Fruit fly (Drosophila melanogaster) whole organism, embryonic: ENCODE data around the gene CG13085.

ENCODE experiments used
- Atf-2 ChIP-seq: fragments of 200-800 bp; sonication (Bioruptor generic); optimal IDR thresholded peaks from 2 replicates; lab custom pipeline; 2016; ENCODE audit warnings: missing biosample characterization, missing genetic modification characterization
- Awh ChIP-seq: fragments of 200-800 bp; sonication (Bioruptor generic); IDR thresholded peaks from 2 replicates; pipeline ENCODE4, ENCODE4 v1.3.6; 2022; ENCODE audit warnings: missing biosample characterization, missing genetic modification characterization
- CG1024 ChIP-seq: fragments of 200-800 bp; sonication (Bioruptor generic); IDR thresholded peaks from 2 replicates; pipeline ENCODE4 v1.3.6; 2022; ENCODE audit warnings: missing biosample characterization, missing genetic modification characterization
- CG11085 ChIP-seq: fragments of 200-800 bp; sonication (Bioruptor generic); IDR thresholded peaks from 2 replicates; pipeline ENCODE4 v1.3.6; 2022; ENCODE audit warnings: missing biosample characterization, missing genetic modification characterization
- CG11695 ChIP-seq: fragments of 200-800 bp; sonication (Bioruptor generic); IDR thresholded peaks from 3 replicates; pipeline ENCODE4 v1.3.6; 2022; ENCODE audit warnings: missing biosample characterization, missing genetic modification characterization
- CG12071 ChIP-seq: fragments of 200-800 bp; sonication (Bioruptor generic); optimal IDR thresholded peaks from 3 replicates; lab custom pipeline; 2018; ENCODE audit warnings: missing biosample characterization, mild to moderate bottlenecking, missing genetic modification characterization
- CG12155 ChIP-seq: fragments of 200-800 bp; sonication (Bioruptor generic); optimal IDR thresholded peaks from 3 replicates; lab custom pipeline; 2016; ENCODE audit warnings: missing biosample characterization, missing genetic modification characterization
- CG12391 ChIP-seq: fragments of 200-800 bp; sonication (Bioruptor generic); optimal IDR thresholded peaks from 3 replicates; lab custom pipeline; 2018; ENCODE audit warnings: missing biosample characterization, mild to moderate bottlenecking, missing genetic modification characterization, moderate library complexity
- CG12942 ChIP-seq: fragments of 200-800 bp; sonication (Bioruptor generic); optimal IDR thresholded peaks from 3 replicates; lab custom pipeline; 2016; ENCODE audit warnings: missing biosample characterization, missing genetic modification characterization
- CG14667 ChIP-seq: fragments of 200-800 bp; sonication (Bioruptor generic); IDR thresholded peaks from 2 replicates; pipeline ENCODE4 v1.3.6; 2022; ENCODE audit warnings: missing biosample characterization, missing genetic modification characterization
- CG1602 ChIP-seq: fragments of 200-800 bp; sonication (Bioruptor generic); optimal IDR thresholded peaks from 3 replicates; lab custom pipeline; 2016; ENCODE audit warnings: missing biosample characterization, missing genetic modification characterization
- CG17328 ChIP-seq: fragments of 200-800 bp; sonication (Bioruptor generic); IDR thresholded peaks from 2 replicates; pipeline ENCODE4 v1.3.6; 2022; ENCODE audit warnings: missing biosample characterization, missing genetic modification characterization
- CG17361 ChIP-seq: fragments of 200-800 bp; sonication (Bioruptor generic); IDR thresholded peaks from 3 replicates; pipeline ENCODE4 v1.3.6; 2022; ENCODE audit warnings: missing biosample characterization, missing genetic modification characterization
- CG18011 ChIP-seq: fragments of 200-800 bp; sonication (Bioruptor generic); optimal IDR thresholded peaks from 2 replicates; lab custom pipeline; 2017; ENCODE audit warnings: missing biosample characterization, missing genetic modification characterization, mild to moderate bottlenecking, moderate library complexity, missing genotype
- CG2712 ChIP-seq: fragments of 200-800 bp; optimal IDR thresholded peaks from 3 replicates; lab custom pipeline; 2019; ENCODE audit warnings: missing biosample characterization, mild to moderate bottlenecking, missing genetic modification characterization, moderate library complexity
- CG31365 ChIP-seq: fragments of 200-800 bp; sonication (Bioruptor generic); optimal IDR thresholded peaks from 2 replicates; lab custom pipeline; 2018; ENCODE audit warnings: missing biosample characterization, mild to moderate bottlenecking, missing genetic modification characterization
- CG32767 ChIP-seq: fragments of 200-800 bp; sonication (Bioruptor generic); IDR thresholded peaks from 2 replicates; pipeline ENCODE4 v1.3.6; 2022; ENCODE audit warnings: missing biosample characterization, missing genetic modification characterization
- CG32772 ChIP-seq: fragments of 200-800 bp; sonication (Bioruptor generic); IDR thresholded peaks from 2 replicates; pipeline ENCODE4 v1.3.6; 2022; ENCODE audit warnings: missing biosample characterization, missing genetic modification characterization
- CG3281 ChIP-seq: fragments of 200-800 bp; sonication (Bioruptor generic); optimal IDR thresholded peaks from 3 replicates; lab custom pipeline; 2017; ENCODE audit warnings: missing biosample characterization, mild to moderate bottlenecking, missing genetic modification characterization
- CG34224 ChIP-seq: fragments of 200-800 bp; sonication (Bioruptor generic); IDR thresholded peaks from 3 replicates; pipeline ENCODE4 v1.3.6; 2022; ENCODE audit warnings: missing biosample characterization, missing genetic modification characterization; ENCODE audit not compliant: partially characterized antibody
- CG3726 ChIP-seq: fragments of 200-800 bp; sonication (Bioruptor generic); IDR thresholded peaks from 3 replicates; pipeline ENCODE4, ENCODE4 v1.3.6; 2022; ENCODE audit warnings: missing biosample characterization, missing genetic modification characterization
- CG42726 ChIP-seq: fragments of 200-800 bp; sonication (Bioruptor generic); IDR thresholded peaks from 2 replicates; pipeline ENCODE4 v1.3.6; 2022; ENCODE audit warnings: missing biosample characterization, missing genetic modification characterization; ENCODE audit not compliant: partially characterized antibody
- CG4617 ChIP-seq: fragments of 200-800 bp; sonication (Bioruptor generic); optimal IDR thresholded peaks from 3 replicates; lab custom pipeline; 2016; ENCODE audit warnings: missing biosample characterization, missing genetic modification characterization, borderline replicate concordance
- CG5180 ChIP-seq: fragments of 200-800 bp; sonication (Bioruptor generic); optimal IDR thresholded peaks from 3 replicates; lab custom pipeline; 2017; ENCODE audit warnings: missing biosample characterization, missing genetic modification characterization, mild to moderate bottlenecking, moderate library complexity, missing genetic modification reagents
- CG7271 ChIP-seq: fragments of 200-800 bp; sonication (Bioruptor generic); optimal IDR thresholded peaks from 2 replicates; lab custom pipeline; 2018; ENCODE audit warnings: missing biosample characterization, mild to moderate bottlenecking, missing genetic modification characterization, moderate library complexity
- CG7928 ChIP-seq: fragments of 200-800 bp; sonication (Bioruptor generic); optimal IDR thresholded peaks from 2 replicates; lab custom pipeline; 2017; ENCODE audit warnings: missing biosample characterization, mild to moderate bottlenecking, missing genetic modification characterization
- CG9727 ChIP-seq: fragments of 200-800 bp; sonication (Bioruptor generic); optimal IDR thresholded peaks from 3 replicates; lab custom pipeline; 2017; ENCODE audit warnings: missing biosample characterization, mild to moderate bottlenecking, missing genetic modification characterization
- CHES-1-like ChIP-seq: fragments of 200-800 bp; sonication (Bioruptor generic); optimal IDR thresholded peaks from 2 replicates; lab custom pipeline; 2016; ENCODE audit warnings: missing biosample characterization, missing genetic modification characterization
- Dip3 ChIP-seq: fragments of 200-800 bp; sonication (Bioruptor generic); optimal IDR thresholded peaks from 3 replicates; lab custom pipeline; 2016; ENCODE audit warnings: missing biosample characterization, missing genetic modification characterization
- Doc3 ChIP-seq: fragments of 200-800 bp; sonication (Bioruptor generic); IDR thresholded peaks from 3 replicates; pipeline ENCODE4 v1.3.6; 2022; ENCODE audit warnings: missing biosample characterization, missing genetic modification characterization; ENCODE audit not compliant: partially characterized antibody
- E2f1 ChIP-seq: fragments of 200-800 bp; sonication (Bioruptor generic); IDR thresholded peaks from 2 replicates; pipeline ENCODE4 v1.3.6; 2022; ENCODE audit warnings: missing biosample characterization, missing genetic modification characterization
- H2.0 ChIP-seq: fragments of 200-800 bp; sonication (Bioruptor generic); IDR thresholded peaks from 2 replicates; pipeline ENCODE4 v1.3.6; 2022; ENCODE audit warnings: missing biosample characterization, missing genetic modification characterization
- Hr39 ChIP-seq: fragments of >200 bp; optimal IDR thresholded peaks from 2 replicates; lab custom pipeline; 2017
- Hr51 ChIP-seq, 2 experiments: fragments of 200-800 bp; sonication (Bioruptor generic); optimal IDR thresholded peaks; 2 replicates in 1 of 2; 3 replicates in 1 of 2; lab custom pipeline; 2016 to 2018; ENCODE audit warnings: missing biosample characterization in 2 of 2, missing genetic modification characterization in 2 of 2, mild to moderate bottlenecking in 1 of 2, moderate library complexity in 1 of 2
- MESR4 ChIP-seq: fragments of 200-800 bp; sonication (Bioruptor generic); optimal IDR thresholded peaks from 2 replicates; lab custom pipeline; 2018; ENCODE audit warnings: missing biosample characterization, mild to moderate bottlenecking, missing genetic modification characterization, moderate library complexity
- Neu2 ChIP-seq: fragments of 200-800 bp; sonication (Bioruptor generic); optimal IDR thresholded peaks from 3 replicates; lab custom pipeline; 2016; ENCODE audit warnings: missing biosample characterization, missing genetic modification characterization, borderline replicate concordance
- Nf-YB ChIP-seq: fragments of 200-800 bp; sonication (Bioruptor generic); optimal IDR thresholded peaks from 3 replicates; lab custom pipeline; 2019; ENCODE audit warnings: missing biosample characterization, mild to moderate bottlenecking, missing genetic modification characterization, moderate library complexity
- Pdp1 ChIP-seq, 2 experiments: fragments of 200-800 bp; sonication (Bioruptor generic); optimal IDR thresholded peaks; 3 replicates each; lab custom pipeline; 2016; ENCODE audit warnings: missing biosample characterization in 2 of 2, missing genetic modification characterization in 2 of 2, mild to moderate bottlenecking in 1 of 2, moderate library complexity in 1 of 2
- Xrp1 ChIP-seq: fragments of 200-800 bp; sonication (Bioruptor generic); IDR thresholded peaks from 2 replicates; pipeline ENCODE4 v1.3.6; 2022; ENCODE audit warnings: missing biosample characterization, missing genetic modification characterization
- chm ChIP-seq: fragments of 200-800 bp; sonication (Bioruptor generic); IDR thresholded peaks from 2 replicates; pipeline ENCODE4 v1.3.6; 2022; ENCODE audit warnings: missing biosample characterization, missing genetic modification characterization
- chn ChIP-seq: fragments of 200-800 bp; sonication (Bioruptor generic); optimal IDR thresholded peaks from 2 replicates; lab custom pipeline; 2016; ENCODE audit warnings: missing biosample characterization, missing genetic modification characterization
- ems ChIP-seq: fragments of 200-800 bp; sonication (Bioruptor generic); optimal IDR thresholded peaks from 3 replicates; lab custom pipeline; 2016; ENCODE audit warnings: missing biosample characterization, missing genetic modification characterization
- eve ChIP-seq, 2 experiments: fragments of >200 bp; optimal IDR thresholded peaks; 2 replicates each; lab custom pipeline; 2017; ENCODE audit warnings: missing biosample characterization in 2 of 2, missing genetic modification characterization in 2 of 2
- ewg ChIP-seq: fragments of 200-800 bp; sonication (Bioruptor generic); optimal IDR thresholded peaks from 3 replicates; lab custom pipeline; 2017; ENCODE audit warnings: mild to moderate bottlenecking, missing biosample characterization, missing genetic modification reagents, missing genetic modification characterization
- fd102C ChIP-seq: fragments of 200-800 bp; sonication (Bioruptor generic); optimal IDR thresholded peaks from 2 replicates; lab custom pipeline; 2018; ENCODE audit warnings: missing biosample characterization, mild to moderate bottlenecking, missing genetic modification characterization, moderate library complexity
- her ChIP-seq: fragments of 200-800 bp; sonication (Bioruptor generic); optimal IDR thresholded peaks from 2 replicates; lab custom pipeline; 2016; ENCODE audit warnings: missing biosample characterization, missing genetic modification characterization
- hth ChIP-seq: fragments of >200 bp; optimal IDR thresholded peaks from 2 replicates; lab custom pipeline; 2017; ENCODE audit warnings: inconsistent platforms
- knrl ChIP-seq: fragments of 200-800 bp; sonication (Bioruptor generic); IDR thresholded peaks from 3 replicates; pipeline ENCODE4 v1.3.6; 2022; ENCODE audit warnings: missing biosample characterization, missing genetic modification characterization; ENCODE audit not compliant: partially characterized antibody
- pzg ChIP-seq: fragments of 200-800 bp; sonication (Bioruptor generic); optimal IDR thresholded peaks from 3 replicates; lab custom pipeline; 2018; ENCODE audit warnings: missing biosample characterization, mild to moderate bottlenecking, missing genetic modification characterization, moderate library complexity
- stwl ChIP-seq: fragments of 200-800 bp; sonication (Bioruptor generic); optimal IDR thresholded peaks from 3 replicates; lab custom pipeline; 2018; ENCODE audit warnings: missing biosample characterization, mild to moderate bottlenecking, missing genetic modification characterization, moderate library complexity
- wek ChIP-seq: fragments of 200-800 bp; sonication (Bioruptor generic); optimal IDR thresholded peaks from 3 replicates; lab custom pipeline; 2018; ENCODE audit warnings: missing biosample characterization, mild to moderate bottlenecking, missing genetic modification characterization, moderate library complexity
- yki ChIP-seq: fragments of >200 bp; optimal IDR thresholded peaks from 3 replicates; lab custom pipeline; 2018

The CG13085 gene

DNA sequence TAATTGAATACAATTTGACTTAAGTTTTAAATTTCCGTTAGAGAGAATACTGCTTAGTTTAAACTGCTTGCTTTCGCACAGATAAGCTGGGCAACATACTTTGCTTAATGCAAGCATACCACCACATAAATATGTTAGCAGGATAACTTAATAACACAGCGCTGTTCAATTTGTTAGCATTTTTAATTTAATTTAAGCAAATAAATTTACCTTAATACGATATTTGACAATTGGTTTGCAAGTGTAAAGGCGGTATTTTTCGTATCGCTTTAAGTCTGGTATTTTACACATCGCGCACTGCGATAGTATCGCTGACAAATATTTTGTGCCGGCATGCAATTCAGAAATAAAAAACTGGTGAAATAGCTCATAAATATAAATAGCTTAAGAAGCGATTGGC lies 6.5 kb downstream of the CG13085 start, which contains the start of gene RtcB (continued):
- no peak for TF ChIP-seq CG32767
- no peak for TF ChIP-seq CG17328
- TF ChIP-seq CG34224 (GFP tag; lab: Robert Waterston, UW): peak; percentile 89
- no peak for TF ChIP-seq CG11695 (GFP tag; lab: Robert Waterston, UW)
- no peak for TF ChIP-seq E2f1
- peak; percentile 98 for TF ChIP-seq knrl (GFP tag; lab: Robert Waterston, UW)
- no peak for TF ChIP-seq H2.0 (GFP tag; lab: Robert Waterston, UW)
- no peak for TF ChIP-seq CG7271 (tag; lab: Kevin White, UChicago)
- TF ChIP-seq wek (GFP tag; lab: Kevin White, UChicago): no peak
- TF ChIP-seq CG12155 (GFP tag; lab: Kevin White, UChicago): no peak
- TF ChIP-seq Hr51 (GFP tag; optimal IDR thresholded peaks at IDR 0.05; lab: Kevin White, UChicago): no peak
- TF ChIP-seq Awh (GFP tag; lab: Robert Waterston, UW): no peak
- peak; percentile 19 for TF ChIP-seq CG12391 (tag; lab: Kevin White, UChicago)
- peak; percentile 40 for TF ChIP-seq CG4617 (GFP tag; lab: Kevin White, UChicago)
- no peak for TF ChIP-seq Pdp1 (GFP tag; optimal IDR thresholded peaks at IDR 0.05; lab: Kevin White, UChicago)
- TF ChIP-seq CG32772 (GFP tag; lab: Robert Waterston, UW): no peak
- peak; percentile 97 for TF ChIP-seq CG31365 (tag; lab: Kevin White, UChicago)
- no peak for TF ChIP-seq eve (GFP tag; optimal IDR thresholded peaks at IDR 0.05; lab: Kevin White, UChicago)
- TF ChIP-seq ems (GFP tag; lab: Kevin White, UChicago): no peak
- TF ChIP-seq CG2712 (tag; lab: Kevin White, UChicago): peak; percentile 9
- TF ChIP-seq Neu2 (GFP tag; lab: Kevin White, UChicago): no peak
- no peak for TF ChIP-seq CHES-1-like (GFP tag; lab: Kevin White, UChicago)
- TF ChIP-seq ewg (GFP tag; lab: Kevin White, UChicago): peak; percentile 23
- TF ChIP-seq CG3726: no peak
- no peak for TF ChIP-seq CG12071 (GFP tag; lab: Kevin White, UChicago)
- TF ChIP-seq stwl (tag; lab: Kevin White, UChicago): peak; percentile 49
- TF ChIP-seq Nf-YB (GFP tag; lab: Kevin White, UChicago): no peak
- peak; percentile 68 for TF ChIP-seq pzg (GFP tag; lab: Kevin White, UChicago)
- TF ChIP-seq CG17361: peak; percentile 47; the same call in 1 of the 3 replicates
- no peak for TF ChIP-seq CG14667 (GFP tag; lab: Robert Waterston, UW)
- no peak for TF ChIP-seq chn (GFP tag; lab: Kevin White, UChicago)
- no peak for TF ChIP-seq CG3281 (GFP tag; lab: Kevin White, UChicago)
- no peak for TF ChIP-seq yki (lab: Kevin White, UChicago)
- no peak for TF ChIP-seq CG18011 (GFP tag; lab: Kevin White, UChicago)
- no peak for TF ChIP-seq CG1024 (GFP tag; lab: Robert Waterston, UW)
- TF ChIP-seq Doc3 (GFP tag; lab: Robert Waterston, UW): peak; percentile 96; the same call in 2 of the 3 replicates
- no peak for TF ChIP-seq hth (lab: Kevin White, UChicago)
- no peak for TF ChIP-seq CG11085 (GFP tag; lab: Robert Waterston, UW)
- TF ChIP-seq MESR4 (GFP tag; lab: Kevin White, UChicago): no peak
- TF ChIP-seq CG1602 (GFP tag; lab: Kevin White, UChicago): no peak
- peak; percentile 24; the same call in 1 of the 2 replicates for TF ChIP-seq Xrp1
- TF ChIP-seq Hr39 (lab: Kevin White, UChicago): no peak
- TF ChIP-seq Dip3 (GFP tag; lab: Kevin White, UChicago): no peak
- no peak for TF ChIP-seq CG12942 (GFP tag; lab: Kevin White, UChicago)
- TF ChIP-seq CG42726 (GFP tag; lab: Robert Waterston, UW): peak; percentile 97
- no peak for TF ChIP-seq chm
- no peak for TF ChIP-seq CG7928 (GFP tag; lab: Kevin White, UChicago)
- TF ChIP-seq CG5180 (GFP tag; lab: Kevin White, UChicago): no peak
- TF ChIP-seq fd102C (GFP tag; lab: Kevin White, UChicago): no peak
- TF ChIP-seq Atf-2 (GFP tag; lab: Kevin White, UChicago): no peak
- no peak for TF ChIP-seq CG9727 (GFP tag; lab: Kevin White, UChicago)
- no peak for TF ChIP-seq her (GFP tag; lab: Kevin White, UChicago)
